Worm (Caenorhabditis elegans): Measurements from ENCODE around the gene ampd-1.
"Not testable (repeated sequence)": the region's sequence is repeated elsewhere in the genome, so short reads cannot be mapped to it uniquely, and the experiment has no call there.

The ampd-1 gene

DNA sequence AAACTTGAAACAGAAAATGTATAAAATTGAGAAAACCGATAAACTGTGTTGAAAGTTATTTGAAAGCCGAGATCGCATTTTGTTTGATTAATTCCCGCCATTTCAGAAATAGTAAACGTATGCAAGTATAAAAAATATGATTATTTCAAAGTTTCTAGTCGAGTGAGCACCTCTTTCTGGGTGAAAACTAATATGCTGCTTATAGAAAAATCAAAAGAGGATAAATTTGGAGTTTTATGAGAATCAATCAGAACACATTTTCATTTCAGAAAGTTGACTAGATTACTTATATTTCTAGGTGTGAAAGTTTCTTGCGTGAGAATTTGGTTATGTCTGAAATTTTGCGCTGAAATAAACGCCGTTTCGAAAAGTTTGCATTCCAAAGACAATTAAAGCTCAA is 45.6 kb upstream of the ampd-1 start, which contains the start of gene srb-13 (continued):
- TF ChIP-seq snpc-1.3 (tag; optimal IDR thresholded peaks at IDR 0.05; ENCODE audit: insufficient read depth) (no peak), lin-54 (GFP tag; optimal IDR thresholded peaks at IDR 0.05) (no peak), somi-1 (GFP tag; optimal IDR thresholded peaks at IDR 0.05) (no peak), K11D2.4 (GFP tag; IDR thresholded peaks at IDR 0.05) (no peak), snpc-3.4 (tag; optimal IDR thresholded peaks at IDR 0.05) (no peak)

DNA sequence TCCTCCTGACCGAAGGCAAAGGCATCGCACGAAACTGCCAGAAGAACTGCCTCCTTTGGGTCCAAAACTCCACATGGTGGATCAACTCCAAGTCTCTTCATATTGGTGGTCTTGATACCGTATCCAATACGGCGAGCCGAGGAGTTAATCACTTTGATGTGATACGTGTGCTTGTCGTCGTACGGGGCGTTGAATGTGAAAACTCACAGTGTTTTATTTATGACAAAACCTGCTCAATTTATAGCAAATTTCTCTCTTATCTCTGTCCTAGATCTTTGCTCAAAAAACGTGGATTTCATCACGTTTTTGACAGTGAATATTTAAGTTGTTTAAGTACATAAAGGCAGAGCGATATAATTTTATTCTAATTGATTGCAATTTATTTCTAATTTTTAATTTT is 44.3 kb upstream of the ampd-1 start, which contains the start of gene F58A6.9:
F58A6.9 (minus strand) TSS at position 101 of the 400 bp plus-strand sequence.
- not testable (repeated sequence) for TF ChIP-seq ztf-18 (tag; optimal IDR thresholded peaks at IDR 0.05); aptf-3 (GFP tag; IDR thresholded peaks at IDR 0.05); F49E8.2 (tag; optimal IDR thresholded peaks at IDR 0.05; ENCODE audit: insufficient read depth)

DNA sequence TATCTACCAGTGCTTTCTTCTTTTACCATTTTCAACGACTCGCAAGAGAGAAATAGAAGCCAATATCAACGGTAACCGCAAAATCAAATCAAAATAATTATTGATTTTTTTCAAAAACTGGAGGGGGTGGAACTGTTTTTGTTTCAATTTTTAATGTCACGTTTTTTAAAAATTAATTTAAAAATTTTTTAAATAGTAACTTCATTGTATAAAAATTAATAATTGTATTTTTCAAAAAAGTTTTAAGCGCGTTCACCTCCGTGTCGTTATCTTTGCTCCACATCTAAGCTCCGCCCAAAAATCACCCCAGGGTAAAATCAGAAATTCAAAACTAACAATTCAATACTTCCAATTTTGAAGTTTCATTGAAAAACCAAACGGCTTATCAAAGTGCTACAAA is 42.0 kb upstream of the ampd-1 start, which contains the start of gene C27D6.11:
C27D6.11 (minus strand) TSS at position 101 of the 400 bp plus-strand sequence.
- TF ChIP-seq ceh-100 (GFP tag; IDR thresholded peaks at IDR 0.05) (no peak), Y67H2A.10 (GFP tag; conservative IDR thresholded peaks at IDR 0.05) (no peak), ccch-3 (GFP tag; optimal IDR thresholded peaks at IDR 0.05) (no peak), ekl-4 (GFP tag; IDR thresholded peaks at IDR 0.05) (no peak), B0019.2 (GFP tag; conservative IDR thresholded peaks at IDR 0.05) (no peak), nhr-179 (tag; optimal IDR thresholded peaks at IDR 0.05) (no peak), B0261.1 (tag; optimal IDR thresholded peaks at IDR 0.05) (no peak), mes-4 (tag; optimal IDR thresholded peaks at IDR 0.05) (no peak), bed-1 (GFP tag; IDR thresholded peaks at IDR 0.05) (no peak), ceh-58 (GFP tag; IDR thresholded peaks at IDR 0.05) (no peak), ZK185.1 (tag; optimal IDR thresholded peaks at IDR 0.05; ENCODE audit: poor library complexity, severe bottlenecking) (no peak), zim-3 (tag; optimal IDR thresholded peaks at IDR 0.05) (no peak), egrh-3 (GFP tag; IDR thresholded peaks at IDR 0.05) (no peak)

DNA sequence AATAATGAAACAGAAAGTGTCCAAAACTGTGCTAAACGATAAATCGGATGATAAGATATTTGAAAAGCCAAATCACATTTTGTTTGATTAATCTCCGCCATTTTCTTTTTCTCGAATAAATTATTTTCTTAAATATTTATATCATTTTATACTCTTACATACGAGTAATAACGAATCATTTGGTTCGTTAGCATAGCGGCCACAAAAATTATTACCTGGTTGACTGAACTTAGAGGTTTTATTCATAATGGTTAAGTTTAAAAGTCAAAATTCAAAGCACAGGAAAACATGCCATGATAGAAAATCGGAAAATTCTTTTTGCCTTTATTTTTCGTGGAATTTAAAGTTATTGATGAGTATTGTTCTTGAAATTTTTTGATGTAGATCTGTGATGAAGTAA is 39.8 kb upstream of the ampd-1 start, which contains the start of gene srb-5:
srb-5 (minus strand) TSS at position 101 of the 400 bp plus-strand sequence.
- TF ChIP-seq nhr-90 (tag; optimal IDR thresholded peaks at IDR 0.05) (no peak), ceh-40 (GFP tag; IDR thresholded peaks at IDR 0.05) (no peak), lin-35 (GFP tag; optimal IDR thresholded peaks at IDR 0.05) (no peak), ccch-3 (GFP tag; optimal IDR thresholded peaks at IDR 0.05) (no peak), F57A8.1 (GFP tag; optimal IDR thresholded peaks at IDR 0.05) (no peak), nfya-1 (tag; optimal IDR thresholded peaks at IDR 0.05; ENCODE audit: borderline replicate concordance, insufficient read depth) (no peak), ztf-22 (GFP tag; optimal IDR thresholded peaks at IDR 0.05) (no peak), ztf-3 (GFP tag; optimal IDR thresholded peaks at IDR 0.05) (no peak), ceh-91 (GFP tag; IDR thresholded peaks at IDR 0.05) (no peak), tbp1 (GFP tag; optimal IDR thresholded peaks at IDR 0.05) (no peak), F55B11.4 (tag; optimal IDR thresholded peaks at IDR 0.05; ENCODE audit: borderline replicate concordance, insufficient read depth) (no peak), K11D2.4 (GFP tag; IDR thresholded peaks at IDR 0.05) (no peak), C17E4.6 (GFP tag; IDR thresholded peaks at IDR 0.05) (no peak), hmg-1.2 (GFP tag; IDR thresholded peaks at IDR 0.05) (no peak), C06A6.2 (GFP tag; conservative IDR thresholded peaks at IDR 0.05) (no peak), xnd-1 (tag; optimal IDR thresholded peaks at IDR 0.05) (no peak), bed-1 (GFP tag; IDR thresholded peaks at IDR 0.05) (no peak), egl-18 (GFP tag; IDR thresholded peaks at IDR 0.05) (no peak), lin-26 (GFP tag; IDR thresholded peaks at IDR 0.05) (no peak), Y79H2A.3 (GFP tag; conservative IDR thresholded peaks at IDR 0.05) (no peak)
